Fruit fly (Drosophila melanogaster) whole organism, embryonic: ENCODE data around the gene CG8117.

Experiments used
- B-H2 ChIP-seq: fragments of 200-800 bp; sonication (Bioruptor generic); optimal IDR thresholded peaks from 2 replicates; lab custom pipeline; 2018; ENCODE audit warnings: missing biosample characterization, mild to moderate bottlenecking, missing genetic modification characterization
- CG10654 ChIP-seq: fragments of 200-800 bp; sonication (Bioruptor generic); optimal IDR thresholded peaks from 2 replicates; lab custom pipeline; 2016; ENCODE audit warnings: missing biosample characterization, missing genetic modification characterization
- CG11093 ChIP-seq: fragments of 200-800 bp; sonication (Bioruptor generic); IDR thresholded peaks from 3 replicates; pipeline ENCODE4 v1.3.6; 2022; ENCODE audit warnings: missing biosample characterization, missing genetic modification characterization
- CG12104 ChIP-seq: fragments of 200-800 bp; sonication (Bioruptor generic); optimal IDR thresholded peaks from 3 replicates; lab custom pipeline; 2016; ENCODE audit warnings: missing biosample characterization, missing genetic modification characterization
- CG12219 ChIP-seq: fragments of 200-800 bp; sonication (Bioruptor generic); optimal IDR thresholded peaks from 3 replicates; lab custom pipeline; 2018; ENCODE audit warnings: missing biosample characterization, mild to moderate bottlenecking, missing genetic modification characterization
- CG12769 ChIP-seq: fragments of 200-800 bp; sonication (Bioruptor generic); optimal IDR thresholded peaks from 2 replicates; lab custom pipeline; 2019; ENCODE audit warnings: missing biosample characterization, mild to moderate bottlenecking, missing genetic modification characterization, moderate library complexity
- CG13424 ChIP-seq: fragments of 200-800 bp; sonication (Bioruptor generic); optimal IDR thresholded peaks from 2 replicates; lab custom pipeline; 2019; ENCODE audit warnings: missing biosample characterization, mild to moderate bottlenecking, missing genetic modification characterization, moderate library complexity
- CG13775 ChIP-seq: fragments of 200-800 bp; sonication (Bioruptor generic); optimal IDR thresholded peaks from 3 replicates; lab custom pipeline; 2017; ENCODE audit warnings: missing biosample characterization, mild to moderate bottlenecking, missing genetic modification characterization
- CG15601 ChIP-seq: fragments of 200-800 bp; sonication (Bioruptor generic); optimal IDR thresholded peaks from 3 replicates; lab custom pipeline; 2019; ENCODE audit warnings: missing biosample characterization, mild to moderate bottlenecking, missing genetic modification characterization, moderate library complexity
- CG2678 ChIP-seq: fragments of 200-800 bp; sonication (Bioruptor generic); optimal IDR thresholded peaks from 3 replicates; lab custom pipeline; 2019; ENCODE audit warnings: missing biosample characterization, mild to moderate bottlenecking, missing genetic modification characterization, moderate library complexity
- CG2712 ChIP-seq: fragments of 200-800 bp; optimal IDR thresholded peaks from 3 replicates; lab custom pipeline; 2019; ENCODE audit warnings: missing biosample characterization, mild to moderate bottlenecking, missing genetic modification characterization, moderate library complexity
- CG2889 ChIP-seq: fragments of 200-800 bp; sonication (Bioruptor generic); IDR thresholded peaks from 3 replicates; pipeline ENCODE4 v1.3.6; 2022; ENCODE audit warnings: missing biosample characterization, missing genetic modification characterization
- CG30020 ChIP-seq: fragments of 200-800 bp; optimal IDR thresholded peaks from 2 replicates; lab custom pipeline; 2019; ENCODE audit warnings: missing biosample characterization, mild to moderate bottlenecking, missing genetic modification characterization, moderate library complexity
- CG32772 ChIP-seq: fragments of 200-800 bp; sonication (Bioruptor generic); IDR thresholded peaks from 2 replicates; pipeline ENCODE4 v1.3.6; 2022; ENCODE audit warnings: missing biosample characterization, missing genetic modification characterization
- CG3995 ChIP-seq: fragments of 200-800 bp; sonication (Bioruptor generic); optimal IDR thresholded peaks from 3 replicates; lab custom pipeline; 2016; ENCODE audit warnings: missing biosample characterization, missing genetic modification characterization
- CG4820 ChIP-seq: fragments of 200-800 bp; sonication (Bioruptor generic); optimal IDR thresholded peaks from 3 replicates; lab custom pipeline; 2016; ENCODE audit warnings: missing biosample characterization, missing genetic modification characterization
- CG4854 ChIP-seq: fragments of 200-800 bp; sonication (Bioruptor generic); optimal IDR thresholded peaks from 2 replicates; lab custom pipeline; 2016; ENCODE audit warnings: missing biosample characterization, missing genetic modification characterization, inconsistent platforms
- CG7839 ChIP-seq: fragments of 200-800 bp; sonication (Bioruptor generic); optimal IDR thresholded peaks from 3 replicates; lab custom pipeline; 2018; ENCODE audit warnings: missing biosample characterization, mild to moderate bottlenecking, missing genetic modification characterization, moderate library complexity
- CG8478 ChIP-seq: fragments of >200 bp; optimal IDR thresholded peaks from 2 replicates; lab custom pipeline; 2018
- CG8765 ChIP-seq: fragments of 200-800 bp; sonication (Bioruptor generic); IDR thresholded peaks from 2 replicates; pipeline ENCODE4 v1.3.6; 2022; ENCODE audit warnings: missing biosample characterization, missing genetic modification characterization
- CG9215 ChIP-seq: fragments of 200-800 bp; sonication (Bioruptor generic); IDR thresholded peaks from 2 replicates; pipeline ENCODE4 v1.3.6; 2022; ENCODE audit warnings: missing biosample characterization, missing genetic modification characterization
- CG9609 ChIP-seq: fragments of 200-800 bp; sonication (Bioruptor generic); optimal IDR thresholded peaks from 3 replicates; lab custom pipeline; 2016; ENCODE audit warnings: missing biosample characterization, missing genetic modification characterization
- Gsc ChIP-seq: fragments of 200-800 bp; sonication (Bioruptor generic); IDR thresholded peaks from 2 replicates; pipeline ENCODE4 v1.3.6; 2022; ENCODE audit warnings: missing biosample characterization, missing genetic modification characterization
- H15 ChIP-seq: fragments of 200-800 bp; sonication (Bioruptor generic); IDR thresholded peaks from 3 replicates; pipeline ENCODE4 v1.3.6; 2022; ENCODE audit warnings: missing biosample characterization, missing genetic modification characterization
- HLH4C ChIP-seq: fragments of 200-800 bp; sonication (Bioruptor generic); IDR thresholded peaks from 3 replicates; pipeline ENCODE4 v1.3.6; 2022; ENCODE audit warnings: missing biosample characterization, missing genetic modification characterization; ENCODE audit not compliant: partially characterized antibody
- Hmr ChIP-seq: fragments of 200-800 bp; sonication (Bioruptor generic); optimal IDR thresholded peaks from 3 replicates; lab custom pipeline; 2017; ENCODE audit warnings: mild to moderate bottlenecking, missing biosample characterization, missing genetic modification reagents, missing genetic modification characterization
- Hr3 ChIP-seq: fragments of 200-800 bp; sonication (Bioruptor generic); optimal IDR thresholded peaks from 3 replicates; lab custom pipeline; 2016; ENCODE audit warnings: missing biosample characterization, missing genetic modification characterization
- Kr ChIP-seq: fragments of 200-800 bp; sonication (Bioruptor generic); optimal IDR thresholded peaks from 2 replicates; lab custom pipeline; 2017; ENCODE audit warnings: missing biosample characterization, mild to moderate bottlenecking, missing genetic modification characterization
- MESR4 ChIP-seq: fragments of 200-800 bp; sonication (Bioruptor generic); optimal IDR thresholded peaks from 2 replicates; lab custom pipeline; 2018; ENCODE audit warnings: missing biosample characterization, mild to moderate bottlenecking, missing genetic modification characterization, moderate library complexity
- Med ChIP-seq: fragments of 200-800 bp; sonication (Bioruptor generic); peaks from one replicate; lab custom pipeline; 2016; ENCODE audit warnings: missing biosample characterization, missing genetic modification characterization, mild to moderate bottlenecking, inconsistent platforms, moderate library complexity
- Oaz ChIP-seq: fragments of 200-800 bp; sonication (Bioruptor generic); IDR thresholded peaks from 2 replicates; pipeline ENCODE4 v1.3.6; 2022; ENCODE audit warnings: missing biosample characterization, missing genetic modification characterization
- Poxn ChIP-seq: fragments of 200-800 bp; sonication (Bioruptor generic); IDR thresholded peaks from 2 replicates; pipeline ENCODE4 v1.3.6; 2022; ENCODE audit warnings: missing biosample characterization, missing genetic modification characterization
- Sox100B ChIP-seq: fragments of 200-800 bp; sonication (Bioruptor generic); optimal IDR thresholded peaks from 3 replicates; lab custom pipeline; 2018; ENCODE audit warnings: missing biosample characterization, mild to moderate bottlenecking, missing genetic modification characterization
- Taf1 ChIP-seq: fragments of 200-800 bp; sonication (Bioruptor generic); IDR thresholded peaks from 2 replicates; pipeline ENCODE4 v1.3.6; 2022; ENCODE audit warnings: missing biosample characterization, missing genetic modification characterization
- Xrp1 ChIP-seq: fragments of 200-800 bp; sonication (Bioruptor generic); IDR thresholded peaks from 2 replicates; pipeline ENCODE4 v1.3.6; 2022; ENCODE audit warnings: missing biosample characterization, missing genetic modification characterization
- YL-1 ChIP-seq: fragments of 200-800 bp; sonication (Bioruptor generic); optimal IDR thresholded peaks from 3 replicates; lab custom pipeline; 2017; ENCODE audit warnings: missing biosample characterization, mild to moderate bottlenecking, missing genetic modification characterization
- ab ChIP-seq: fragments of 200-800 bp; sonication (Bioruptor generic); optimal IDR thresholded peaks from 2 replicates; lab custom pipeline; 2016; ENCODE audit warnings: missing biosample characterization, missing genetic modification characterization
- az2 ChIP-seq: fragments of 200-800 bp; sonication (Bioruptor generic); optimal IDR thresholded peaks from 3 replicates; lab custom pipeline; 2016; ENCODE audit warnings: missing biosample characterization, missing genetic modification characterization
- crol ChIP-seq: fragments of 200-800 bp; sonication (Bioruptor generic); IDR thresholded peaks from 2 replicates; pipeline ENCODE4 v1.3.6; 2022; ENCODE audit warnings: missing biosample characterization, missing genetic modification characterization
- en ChIP-seq: fragments of 200-800 bp; sonication (Bioruptor generic); optimal IDR thresholded peaks from 2 replicates; lab custom pipeline; 2016; ENCODE audit warnings: missing biosample characterization, missing genetic modification characterization
- fd96Cb ChIP-seq: fragments of 200-800 bp; sonication (Bioruptor generic); optimal IDR thresholded peaks from 2 replicates; lab custom pipeline; 2018; ENCODE audit warnings: missing biosample characterization, mild to moderate bottlenecking, missing genetic modification characterization, moderate library complexity
- gcm ChIP-seq: fragments of 200-800 bp; sonication (Bioruptor generic); optimal IDR thresholded peaks from 2 replicates; lab custom pipeline; 2019; ENCODE audit warnings: missing biosample characterization, mild to moderate bottlenecking, missing genetic modification characterization, moderate library complexity
- gfzf ChIP-seq: fragments of 200-800 bp; sonication (Bioruptor generic); optimal IDR thresholded peaks from 2 replicates; lab custom pipeline; 2016; ENCODE audit warnings: missing biosample characterization, mild to moderate bottlenecking, missing genetic modification characterization, moderate library complexity
- grau ChIP-seq: fragments of 200-800 bp; optimal IDR thresholded peaks from 3 replicates; lab custom pipeline; 2019; ENCODE audit warnings: missing biosample characterization, mild to moderate bottlenecking, missing genetic modification characterization, moderate library complexity
- gsb-n ChIP-seq: fragments of 200-800 bp; sonication (Bioruptor generic); optimal IDR thresholded peaks from 3 replicates; lab custom pipeline; 2018; ENCODE audit warnings: missing biosample characterization, mild to moderate bottlenecking, missing genetic modification characterization
- jing ChIP-seq: fragments of 200-800 bp; sonication (Bioruptor generic); optimal IDR thresholded peaks from 2 replicates; lab custom pipeline; 2018; ENCODE audit warnings: missing biosample characterization, mild to moderate bottlenecking, missing genetic modification characterization
- oc ChIP-seq: fragments of 200-800 bp; sonication (Bioruptor generic); optimal IDR thresholded peaks from 2 replicates; lab custom pipeline; 2018; ENCODE audit warnings: missing biosample characterization, mild to moderate bottlenecking, missing genetic modification characterization, moderate library complexity
- odd ChIP-seq: fragments of 200-800 bp; sonication (Bioruptor generic); optimal IDR thresholded peaks from 2 replicates; lab custom pipeline; 2017; ENCODE audit warnings: missing biosample characterization, mild to moderate bottlenecking, missing genetic modification characterization
- pita ChIP-seq: fragments of 200-800 bp; sonication (Bioruptor generic); optimal IDR thresholded peaks from 2 replicates; lab custom pipeline; 2017; ENCODE audit warnings: missing biosample characterization, mild to moderate bottlenecking, missing genetic modification characterization
- pnt ChIP-seq: fragments of 200-800 bp; sonication (Bioruptor generic); optimal IDR thresholded peaks from 3 replicates; lab custom pipeline; 2016; ENCODE audit warnings: missing biosample characterization, missing genetic modification characterization
- stc ChIP-seq: fragments of 200-800 bp; sonication (Bioruptor generic); IDR thresholded peaks from 2 replicates; pipeline ENCODE4 v1.3.6; 2022; ENCODE audit warnings: missing biosample characterization, missing genetic modification characterization
- tna ChIP-seq: fragments of 200-800 bp; sonication (Bioruptor generic); IDR thresholded peaks from 2 replicates; pipeline ENCODE4 v1.3.6; 2022; ENCODE audit warnings: missing biosample characterization, missing genetic modification characterization; ENCODE audit not compliant: partially characterized antibody

CG8117 gene

DNA sequence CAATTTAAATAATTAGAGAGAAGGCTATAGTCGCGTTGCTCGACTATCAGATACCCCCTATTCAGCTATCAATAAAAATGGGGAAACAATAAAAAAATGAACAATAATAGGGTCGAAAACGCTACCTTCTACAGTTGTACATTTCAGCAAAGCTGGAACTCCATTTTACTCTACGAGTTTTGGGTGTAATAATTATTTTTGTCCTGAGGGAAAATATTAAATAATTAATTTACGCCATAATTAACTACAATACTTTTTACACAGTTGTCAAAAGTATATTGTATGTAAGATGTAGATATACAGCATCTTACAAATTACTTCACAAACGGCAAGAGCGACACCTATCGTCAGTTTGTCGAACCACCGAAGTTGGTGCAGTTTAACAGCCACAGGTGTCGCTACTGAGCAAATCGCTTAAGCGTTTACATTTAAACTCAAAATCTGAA is 9.4 kb downstream of the CG8117 start (continued):
- TF ChIP-seq ab (GFP tag; lab: Kevin White, UChicago), result no peak
- peak; percentile 23 for TF ChIP-seq B-H2
- peak; percentile 47 for TF ChIP-seq Hr3 (GFP tag; lab: Kevin White, UChicago)
- no peak for TF ChIP-seq en (GFP tag; lab: Kevin White, UChicago)
- TF ChIP-seq Taf1 (GFP tag; lab: Robert Waterston, UW), result 0 out of 2 replicates have a peak, but pooled peaks have one; percentile 16
- no peak for TF ChIP-seq oc (tag; lab: Kevin White, UChicago)
- TF ChIP-seq CG9215 (GFP tag; lab: Robert Waterston, UW), result no peak
- TF ChIP-seq stc (GFP tag; lab: Robert Waterston, UW), result no peak
- TF ChIP-seq CG12769 (tag; lab: Kevin White, UChicago), result no peak
- TF ChIP-seq az2, result peak; percentile 32
- 0 out of 2 replicates have a peak, but pooled peaks have one; percentile 27 for TF ChIP-seq CG8765
- TF ChIP-seq Xrp1 (GFP tag; lab: Robert Waterston, UW), result no peak
- TF ChIP-seq CG3995 (GFP tag; lab: Kevin White, UChicago), result no peak
- peak; percentile 17 for TF ChIP-seq pnt (GFP tag; lab: Kevin White, UChicago)
- TF ChIP-seq gcm (GFP tag; lab: Kevin White, UChicago), result no peak
- no peak for TF ChIP-seq H15 (GFP tag; lab: Robert Waterston, UW)
- TF ChIP-seq Med, result peak; percentile 92
- peak; percentile 57 for TF ChIP-seq CG7839 (tag; lab: Kevin White, UChicago)
- TF ChIP-seq grau (tag; lab: Kevin White, UChicago), result peak; percentile 34
- TF ChIP-seq CG8478 (lab: Kevin White, UChicago), result no peak
- peak; percentile 19 for TF ChIP-seq gsb-n (tag; lab: Kevin White, UChicago)
- no peak for TF ChIP-seq CG12104 (GFP tag; lab: Kevin White, UChicago)
- TF ChIP-seq CG10654, result peak; percentile 4
- no peak for TF ChIP-seq CG9609 (GFP tag; lab: Kevin White, UChicago)
- peak; percentile 45 for TF ChIP-seq Hmr (GFP tag; lab: Kevin White, UChicago)
- 0 out of 2 replicates have a peak, but pooled peaks have one; percentile 40 for TF ChIP-seq CG32772 (GFP tag; lab: Robert Waterston, UW)
- no peak for TF ChIP-seq YL-1 (GFP tag; lab: Kevin White, UChicago)
- peak; percentile 87 for TF ChIP-seq tna (GFP tag; lab: Robert Waterston, UW)
- no peak for TF ChIP-seq CG11093 (GFP tag; lab: Robert Waterston, UW)
- TF ChIP-seq CG13775 (GFP tag; lab: Kevin White, UChicago), result no peak
- no peak for TF ChIP-seq crol
- no peak for TF ChIP-seq CG2889 (GFP tag; lab: Robert Waterston, UW)
- no peak for TF ChIP-seq Gsc
- TF ChIP-seq CG4854 (GFP tag; lab: Kevin White, UChicago), result no peak
- TF ChIP-seq CG12219 (GFP tag; lab: Kevin White, UChicago), result no peak
- TF ChIP-seq pita (GFP tag; lab: Kevin White, UChicago), result peak; percentile 53
- TF ChIP-seq CG4820 (GFP tag; lab: Kevin White, UChicago), result peak; percentile 31
- no peak for TF ChIP-seq Sox100B (GFP tag; lab: Kevin White, UChicago)
- no peak for TF ChIP-seq CG2678 (tag; lab: Kevin White, UChicago)
- peak; percentile 94 for TF ChIP-seq HLH4C (GFP tag; lab: Robert Waterston, UW)
- no peak for TF ChIP-seq Poxn (GFP tag; lab: Robert Waterston, UW)
- no peak for TF ChIP-seq jing
- TF ChIP-seq MESR4 (GFP tag; lab: Kevin White, UChicago), result no peak
- TF ChIP-seq CG2712 (tag; lab: Kevin White, UChicago), result peak; percentile 35
- TF ChIP-seq Kr (GFP tag; lab: Kevin White, UChicago), result no peak
- peak; percentile 34 for TF ChIP-seq CG15601 (tag; lab: Kevin White, UChicago)
- no peak for TF ChIP-seq CG30020
- TF ChIP-seq CG13424 (tag; lab: Kevin White, UChicago), result peak; percentile 5
- no peak for TF ChIP-seq odd (GFP tag; lab: Kevin White, UChicago)
- no peak for TF ChIP-seq gfzf
- TF ChIP-seq fd96Cb, result no peak
- no peak for TF ChIP-seq Oaz (GFP tag; lab: Robert Waterston, UW)
